Worm (Caenorhabditis elegans) whole organism, young adult: Measurements from ENCODE around the gene nas-6.
A peak's percentile ranks its signal among the peaks of the same experiment; 100 is the strongest.

Source experiments
- B0336.3 ChIP-seq: fragments of 200-800 bp; sonication (Bioruptor generic); IDR thresholded peaks from 2 replicates; pipeline ENCODE4 v1.3.6; 2022; ENCODE audit warnings: missing genetic modification characterization, missing compliant biosample characterization
- C17E4.6 ChIP-seq: fragments of 200-800 bp; sonication (Bioruptor generic); IDR thresholded peaks from 2 replicates; pipeline ENCODE4 v1.3.6; 2022; ENCODE audit warnings: missing genetic modification reagents, missing genetic modification characterization, missing compliant biosample characterization
- D2030.7 ChIP-seq: fragments of 200-800 bp; sonication (Bioruptor generic); IDR thresholded peaks from 2 replicates; pipeline ENCODE4 v1.3.6; 2022; ENCODE audit warnings: missing genetic modification reagents, missing genetic modification characterization, missing compliant biosample characterization
- F23B12.7 ChIP-seq: sonication (generic microtip); optimal IDR thresholded peaks from 2 replicates; lab custom pipeline; 2017; ENCODE audit warnings: missing genetic modification characterization, mild to moderate bottlenecking, missing compliant biosample characterization, antibody characterized with exemption, moderate library complexity; ENCODE audit not compliant: insufficient read depth
- F55B11.4 ChIP-seq: sonication (generic microtip); optimal IDR thresholded peaks from 2 replicates; lab custom pipeline; 2016; ENCODE audit warnings: missing compliant biosample characterization, missing genetic modification characterization, borderline replicate concordance; ENCODE audit not compliant: insufficient read depth
- T07F8.4 ChIP-seq: sonication (generic microtip); optimal IDR thresholded peaks from 2 replicates; lab custom pipeline; 2016; ENCODE audit warnings: mild to moderate bottlenecking, missing genetic modification characterization, moderate library complexity, missing compliant biosample characterization
- Y53G8AR.9 ChIP-seq: fragments of 200-800 bp; sonication (Bioruptor generic); conservative IDR thresholded peaks from 2 replicates; pipeline ENCODE4 v1.3.6; 2022; ENCODE audit warnings: missing genetic modification reagents, missing genetic modification characterization, missing compliant biosample characterization
- aptf-2 ChIP-seq: fragments of 200-800 bp; sonication (Bioruptor generic); conservative IDR thresholded peaks from 2 replicates; pipeline ENCODE4 v1.3.6; 2022; ENCODE audit warnings: missing genetic modification reagents, missing genetic modification characterization, missing compliant biosample characterization
- aptf-3 ChIP-seq: fragments of 200-800 bp; sonication (Bioruptor generic); IDR thresholded peaks from 2 replicates; pipeline ENCODE4 v1.3.6; 2022; ENCODE audit warnings: missing genetic modification characterization, missing compliant biosample characterization
- athp-1 ChIP-seq: sonication (generic microtip); optimal IDR thresholded peaks from 2 replicates; lab custom pipeline; 2017; ENCODE audit warnings: mild to moderate bottlenecking, missing genetic modification characterization, missing compliant biosample characterization
- attf-5 ChIP-seq: fragments of 200-800 bp; sonication (Bioruptor generic); optimal IDR thresholded peaks from 2 replicates; lab custom pipeline; 2018; ENCODE audit warnings: mild to moderate bottlenecking, missing genetic modification characterization, missing compliant biosample characterization
- bed-1 ChIP-seq: fragments of 200-800 bp; sonication (Bioruptor generic); IDR thresholded peaks from 2 replicates; pipeline ENCODE4 v1.3.6; 2022; ENCODE audit warnings: missing genetic modification reagents, missing genetic modification characterization, missing compliant biosample characterization
- cebp-1 ChIP-seq, 2 experiments: fragments of 200-800 bp in 1 of 2; sonication (Bioruptor generic) in 1 of 2; sonication (generic microtip) in 1 of 2; IDR thresholded peaks in 1 of 2; optimal IDR thresholded peaks in 1 of 2; 2 replicates each; pipeline versions ENCODE4 v1.3.6 to Lab custom; 2017 to 2022; ENCODE audit warnings: missing compliant biosample characterization in 2 of 2, missing genetic modification characterization in 2 of 2, mild to moderate bottlenecking in 1 of 2, missing genetic modification reagents in 1 of 2, moderate library complexity in 1 of 2
- ceh-27 ChIP-seq: fragments of 200-800 bp; sonication (Bioruptor generic); optimal IDR thresholded peaks from 2 replicates; lab custom pipeline; 2018; ENCODE audit warnings: mild to moderate bottlenecking, missing genetic modification characterization, moderate library complexity, missing compliant biosample characterization
- ceh-58 ChIP-seq: fragments of 200-800 bp; sonication (Bioruptor generic); IDR thresholded peaks from 2 replicates; pipeline ENCODE4 v1.3.6; 2022; ENCODE audit warnings: missing genetic modification characterization, missing compliant biosample characterization
- ceh-91 ChIP-seq: fragments of 200-800 bp; sonication (Bioruptor generic); IDR thresholded peaks from 2 replicates; pipeline ENCODE4 v1.3.6; 2022; ENCODE audit warnings: missing genetic modification reagents, missing genetic modification characterization, missing compliant biosample characterization
- chd-7 ChIP-seq: sonication (generic microtip); optimal IDR thresholded peaks from 2 replicates; lab custom pipeline; 2016; ENCODE audit warnings: mild to moderate bottlenecking, missing genetic modification characterization, moderate library complexity, missing compliant biosample characterization
- dox-1 ChIP-seq: fragments of 200-800 bp; sonication (Bioruptor generic); IDR thresholded peaks from 2 replicates; pipeline ENCODE4 v1.3.6; 2022; ENCODE audit warnings: missing genetic modification reagents, missing genetic modification characterization, missing compliant biosample characterization
- dpff-1 ChIP-seq: sonication (generic microtip); optimal IDR thresholded peaks from 2 replicates; lab custom pipeline; 2017; ENCODE audit warnings: mild to moderate bottlenecking, missing genetic modification characterization, missing compliant biosample characterization
- dpl-1 ChIP-seq: fragments of 150-350 bp; optimal IDR thresholded peaks from 2 replicates; lab custom pipeline; 2014; ENCODE audit warnings: missing biosample characterization, missing genetic modification reagents, missing genetic modification characterization
- egl-18 ChIP-seq: fragments of 200-800 bp; sonication (Bioruptor generic); IDR thresholded peaks from 2 replicates; pipeline ENCODE4 v1.3.6; 2022; ENCODE audit warnings: missing genetic modification reagents, missing genetic modification characterization, missing compliant biosample characterization
- fkh-3 ChIP-seq: sonication (generic microtip); optimal IDR thresholded peaks from 2 replicates; lab custom pipeline; 2016; ENCODE audit warnings: mild to moderate bottlenecking, missing genetic modification characterization, missing compliant biosample characterization
- gei-17 ChIP-seq: fragments of 200-800 bp; sonication (Bioruptor generic); optimal IDR thresholded peaks from 2 replicates; lab custom pipeline; 2018; ENCODE audit warnings: mild to moderate bottlenecking, missing genetic modification characterization, missing compliant biosample characterization
- hmg-1.2 ChIP-seq: fragments of 200-800 bp; sonication (Bioruptor generic); IDR thresholded peaks from 2 replicates; pipeline ENCODE4 v1.3.6; 2022; ENCODE audit warnings: missing genetic modification reagents, missing genetic modification characterization, missing compliant biosample characterization
- hmg-20 ChIP-seq: fragments of 200-800 bp; sonication (Bioruptor generic); IDR thresholded peaks from 2 replicates; pipeline ENCODE4 v1.3.6; 2022; ENCODE audit warnings: missing genetic modification reagents, missing genetic modification characterization, missing compliant biosample characterization
- lin-40 ChIP-seq: sonication (generic microtip); optimal IDR thresholded peaks from 2 replicates; lab custom pipeline; 2016; ENCODE audit warnings: missing genetic modification characterization, mild to moderate bottlenecking, missing compliant biosample characterization, missing genotype, missing genetic modification reagents
- lsl-1 ChIP-seq: fragments of 200-800 bp; sonication (Bioruptor generic); optimal IDR thresholded peaks from 2 replicates; lab custom pipeline; 2018; ENCODE audit warnings: mild to moderate bottlenecking, missing genetic modification characterization, moderate library complexity, missing compliant biosample characterization
- madf-6 ChIP-seq: fragments of 200-800 bp; sonication (Bioruptor generic); IDR thresholded peaks from 2 replicates; pipeline ENCODE4 v1.3.6; 2022; ENCODE audit warnings: missing genetic modification reagents, missing genetic modification characterization, missing compliant biosample characterization
- mcd-1 ChIP-seq: fragments of 200-800 bp; sonication (Bioruptor generic); IDR thresholded peaks from 2 replicates; pipeline ENCODE4 v1.3.6; 2022; ENCODE audit warnings: missing genetic modification reagents, missing genetic modification characterization, missing compliant biosample characterization
- nfya-1 ChIP-seq: sonication (generic microtip); optimal IDR thresholded peaks from 2 replicates; lab custom pipeline; 2017; ENCODE audit warnings: antibody characterized with exemption, missing compliant biosample characterization, missing genetic modification characterization, borderline replicate concordance; ENCODE audit not compliant: insufficient read depth
- nhr-80 ChIP-seq: sonication (generic microtip); optimal IDR thresholded peaks from 2 replicates; lab custom pipeline; 2016; ENCODE audit warnings: missing genetic modification characterization, missing compliant biosample characterization
- nhr-90 ChIP-seq: sonication (generic microtip); optimal IDR thresholded peaks from 2 replicates; lab custom pipeline; 2016; ENCODE audit warnings: missing genotype, mild to moderate bottlenecking, missing genetic modification characterization, missing compliant biosample characterization
- rpc-1 ChIP-seq, 2 experiments: fragments of 150-350 bp in 1 of 2; sonication (generic microtip) in 1 of 2; optimal IDR thresholded peaks; 2 replicates each; lab custom pipeline; 2014 to 2018; ENCODE audit warnings: missing biosample characterization in 1 of 2, missing genetic modification characterization in 1 of 2, missing genetic modification reagents in 1 of 2, missing genotype in 1 of 2
- snpc-3.4 ChIP-seq: sonication (generic microtip); optimal IDR thresholded peaks from 2 replicates; lab custom pipeline; 2017; ENCODE audit warnings: missing genetic modification characterization, mild to moderate bottlenecking, missing compliant biosample characterization, antibody characterized with exemption, moderate library complexity, missing genotype, missing genetic modification reagents
- ztf-25 ChIP-seq: fragments of 200-800 bp; sonication (Bioruptor generic); IDR thresholded peaks from 2 replicates; pipeline ENCODE4 v1.3.6; 2022; ENCODE audit warnings: missing genetic modification reagents, missing genetic modification characterization, missing compliant biosample characterization
- ztf-26 ChIP-seq: sonication (generic microtip); optimal IDR thresholded peaks from 2 replicates; lab custom pipeline; 2017; ENCODE audit warnings: missing genetic modification characterization, missing compliant biosample characterization
- ztf-3 ChIP-seq: fragments of 200-800 bp; sonication (Bioruptor generic); optimal IDR thresholded peaks from 2 replicates; lab custom pipeline; 2018; ENCODE audit warnings: mild to moderate bottlenecking, missing genetic modification characterization, missing compliant biosample characterization

Gene nas-6

DNA sequence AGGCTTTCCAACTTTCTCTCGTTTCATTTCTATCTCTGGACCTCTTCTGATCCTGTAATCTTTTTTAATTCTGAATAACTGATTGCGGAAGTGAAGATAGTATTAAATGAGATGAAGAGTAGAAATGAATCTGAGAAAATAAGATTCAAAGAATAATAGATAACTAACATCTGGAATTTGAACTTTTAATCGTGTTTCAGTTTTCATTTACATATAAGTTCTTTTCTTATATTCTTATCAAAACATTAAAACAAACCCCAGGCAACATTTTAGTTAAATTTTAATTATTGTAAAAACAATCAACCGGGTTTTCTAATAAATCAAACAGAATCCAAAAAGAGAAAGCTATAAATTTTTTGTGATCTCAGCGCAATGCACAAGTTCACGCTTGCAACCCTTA is 37.4 kb downstream of the nas-6 start:
- TF ChIP-seq Y53G8AR.9 (GFP tag; lab: Robert Waterston, UW) = no peak
- no peak for TF ChIP-seq ztf-26 (tag; lab: Kevin White, UChicago)
- no peak for TF ChIP-seq nhr-90 (tag; lab: Kevin White, UChicago)
- TF ChIP-seq C17E4.6 = no peak
- TF ChIP-seq aptf-2 = no peak
- no peak for TF ChIP-seq mcd-1 (GFP tag; lab: Robert Waterston, UW)
- TF ChIP-seq B0336.3 = no peak

DNA sequence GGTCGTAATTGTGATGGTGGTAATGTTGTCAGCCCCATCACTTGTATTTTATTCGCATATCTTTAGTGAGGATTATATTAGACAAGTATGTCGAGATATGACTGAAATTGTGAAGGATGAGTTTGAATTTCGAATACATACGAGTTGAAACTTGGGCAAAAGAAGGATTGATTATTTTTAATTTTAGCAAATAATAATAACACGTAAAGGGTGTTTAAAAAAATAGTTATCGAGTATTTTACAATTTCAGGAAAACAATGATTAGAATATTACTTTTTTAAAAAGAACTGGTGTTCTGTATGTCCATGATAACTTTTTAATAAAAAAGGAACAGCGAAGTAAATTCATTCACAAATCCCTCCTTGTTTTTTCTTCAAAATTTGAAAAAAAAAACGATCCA is 40.1 kb downstream of the nas-6 start, which contains the start of gene F11E6.8:
Gene F11E6.8, minus strand, starts transcription at position 101 of the 400 bp plus-strand sequence.
- TF ChIP-seq snpc-3.4 (tag; lab: Kevin White, UChicago) (no peak), ztf-25 (GFP tag; lab: Robert Waterston, UW) (no peak), ceh-27 (GFP tag; lab: Kevin White, UChicago) (no peak), dpl-1 (GFP tag; lab: Kevin White, UChicago) (no peak), nfya-1 (tag; lab: Kevin White, UChicago) (no peak), ceh-58 (GFP tag; lab: Robert Waterston, UW) (no peak), attf-5 (GFP tag; lab: Kevin White, UChicago) (no peak), ceh-91 (GFP tag; lab: Robert Waterston, UW) (no peak), dpff-1 (no peak), ztf-3 (GFP tag; lab: Kevin White, UChicago) (no peak), nhr-80 (tag; lab: Kevin White, UChicago) (no peak), F55B11.4 (tag; lab: Kevin White, UChicago) (no peak), fkh-3 (no peak), lsl-1 (GFP tag; lab: Kevin White, UChicago) (no peak), athp-1 (tag; lab: Kevin White, UChicago) (no peak)

DNA sequence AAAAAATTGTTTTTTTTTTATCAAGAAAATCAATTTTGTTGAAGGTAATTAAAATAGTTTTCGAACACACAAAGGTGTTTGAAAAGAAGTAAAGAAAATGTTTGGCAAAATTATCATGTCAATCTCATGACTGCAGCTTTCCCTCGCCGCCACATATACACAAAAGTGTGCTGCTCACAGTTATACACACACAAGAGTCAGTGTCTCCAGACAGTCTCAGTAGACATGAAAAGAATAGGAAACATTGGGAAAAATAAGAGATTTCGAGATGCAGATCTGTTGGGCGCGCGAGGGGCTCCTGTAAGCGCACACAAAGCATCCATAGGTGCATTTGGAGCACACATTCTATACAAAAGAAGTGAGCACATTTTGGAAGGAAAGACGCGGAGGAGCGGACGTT is 42.3 kb downstream of the nas-6 start:
- TF ChIP-seq nhr-80 (tag; lab: Kevin White, UChicago) = peak; percentile 70
- TF ChIP-seq lin-40 (tag; lab: Kevin White, UChicago) = no peak

DNA sequence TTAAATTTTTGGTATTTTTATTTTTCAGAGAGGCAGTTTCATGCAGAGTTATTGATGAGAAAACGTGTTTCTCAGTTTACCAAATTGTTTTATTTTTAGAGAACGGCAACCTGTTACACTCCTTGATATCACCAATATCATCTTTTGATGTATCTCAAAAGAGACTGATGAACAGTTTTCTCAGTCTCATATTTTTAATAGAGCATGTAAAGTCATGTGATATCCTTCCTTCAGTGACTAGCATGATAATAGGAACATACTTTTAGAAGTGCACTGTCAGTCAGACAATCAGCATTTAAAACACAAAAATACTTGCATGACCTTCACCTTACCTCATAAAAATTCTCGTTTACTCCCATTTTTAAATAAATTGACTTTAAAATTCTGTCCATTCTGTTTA is 48.1 kb downstream of the nas-6 start, which contains the start of gene F11E6.11:
Gene F11E6.11, plus strand, starts transcription at position 325 of the 400 bp plus-strand sequence.
- no peak for TF ChIP-seq bed-1 (GFP tag; lab: Robert Waterston, UW)
- no peak for TF ChIP-seq hmg-1.2 (GFP tag; lab: Robert Waterston, UW)
- TF ChIP-seq, all 124 proteins: peak for 0

DNA sequence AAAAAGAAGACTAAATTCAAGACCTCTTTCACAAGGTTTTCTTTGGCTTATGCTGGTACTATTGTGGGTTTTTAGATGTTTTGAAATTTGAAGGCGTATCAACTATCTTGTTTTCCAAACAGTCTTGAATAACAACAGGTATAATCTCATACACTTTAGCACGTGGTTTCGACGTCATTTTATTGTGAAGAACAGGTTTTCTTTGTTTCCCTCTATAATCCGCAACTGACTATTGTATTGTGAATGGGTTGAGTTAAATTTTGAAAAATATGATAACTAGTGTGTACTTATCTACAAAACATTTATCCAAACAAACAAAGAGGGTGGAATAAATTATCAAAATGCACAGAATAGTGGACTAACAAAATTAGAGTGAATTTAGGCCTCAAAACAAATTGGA is 49.3 kb downstream of the nas-6 start:
- no peak for TF ChIP-seq gei-17
- TF ChIP-seq madf-6 (GFP tag; lab: Robert Waterston, UW) = no peak
- no peak for TF ChIP-seq aptf-3 (GFP tag; lab: Robert Waterston, UW)
- TF ChIP-seq egl-18 (GFP tag; lab: Robert Waterston, UW) = no peak
- no peak for TF ChIP-seq T07F8.4
- no peak for TF ChIP-seq C17E4.6
- no peak for TF ChIP-seq F55B11.4 (tag; lab: Kevin White, UChicago)
- no peak for TF ChIP-seq dox-1 (GFP tag; lab: Robert Waterston, UW)
- no peak for TF ChIP-seq cebp-1 (GFP tag; IDR thresholded peaks at IDR 0.05; lab: Robert Waterston, UW)
- no peak for TF ChIP-seq cebp-1 (tag; optimal IDR thresholded peaks at IDR 0.05; lab: Kevin White, UChicago)
- TF ChIP-seq chd-7 = no peak
- no peak for TF ChIP-seq rpc-1 (optimal IDR thresholded peaks at IDR 0.05; lab: Kevin White, UChicago)
- no peak for TF ChIP-seq rpc-1 (tag; optimal IDR thresholded peaks at IDR 0.05; lab: Kevin White, UChicago)
- no peak for TF ChIP-seq B0336.3
- no peak for TF ChIP-seq ceh-91 (GFP tag; lab: Robert Waterston, UW)
- no peak for TF ChIP-seq D2030.7 (GFP tag; lab: Robert Waterston, UW)
- no peak for TF ChIP-seq hmg-20 (GFP tag; lab: Robert Waterston, UW)
- TF ChIP-seq F23B12.7 = no peak
- TF ChIP-seq, all 124 proteins: peak for 0
